Fruit fly (Drosophila melanogaster) whole organism, embryonic: ENCODE measurements around the gene CG5377.

Experiments
- Atf3 ChIP-seq: fragments of 200-800 bp; sonication (Bioruptor generic); optimal IDR thresholded peaks from 3 replicates; lab custom pipeline; 2016; ENCODE audit warnings: missing biosample characterization, missing genetic modification characterization
- Blimp-1 ChIP-seq: fragments of 200-800 bp; sonication (Bioruptor generic); optimal IDR thresholded peaks from 3 replicates; lab custom pipeline; 2018; ENCODE audit warnings: missing biosample characterization, missing genetic modification characterization, mild to moderate bottlenecking, moderate library complexity, missing genetic modification reagents
- CG10209 ChIP-seq: fragments of 200-800 bp; sonication (Bioruptor generic); optimal IDR thresholded peaks from 3 replicates; lab custom pipeline; 2017; ENCODE audit warnings: missing biosample characterization, mild to moderate bottlenecking, missing genetic modification characterization, missing genetic modification reagents
- CG13123 ChIP-seq: fragments of 200-800 bp; sonication (Bioruptor generic); optimal IDR thresholded peaks from 2 replicates; lab custom pipeline; 2016; ENCODE audit warnings: missing biosample characterization, missing genetic modification characterization
- CG13287 ChIP-seq: fragments of 200-800 bp; sonication (Bioruptor generic); IDR thresholded peaks from 2 replicates; pipeline ENCODE4 v1.3.6; 2022; ENCODE audit warnings: missing biosample characterization, missing genetic modification characterization; ENCODE audit not compliant: partially characterized antibody
- CG1603 ChIP-seq: fragments of 200-800 bp; sonication (Bioruptor generic); optimal IDR thresholded peaks from 2 replicates; lab custom pipeline; 2019; ENCODE audit warnings: missing biosample characterization, mild to moderate bottlenecking, missing genetic modification characterization, moderate library complexity
- CG16863 ChIP-seq: fragments of 200-800 bp; sonication (Bioruptor generic); optimal IDR thresholded peaks from 3 replicates; lab custom pipeline; 2016; ENCODE audit warnings: missing biosample characterization, missing genetic modification characterization
- CG17359 ChIP-seq: fragments of 200-800 bp; sonication (Bioruptor generic); optimal IDR thresholded peaks from 3 replicates; lab custom pipeline; 2018; ENCODE audit warnings: missing biosample characterization, mild to moderate bottlenecking, missing genetic modification characterization, moderate library complexity
- CG2116 ChIP-seq: fragments of 200-800 bp; sonication (Bioruptor generic); optimal IDR thresholded peaks from 3 replicates; lab custom pipeline; 2018; ENCODE audit warnings: missing biosample characterization, mild to moderate bottlenecking, missing genetic modification characterization
- CG2202 ChIP-seq: fragments of 200-800 bp; sonication (Bioruptor generic); optimal IDR thresholded peaks from 2 replicates; lab custom pipeline; 2018; ENCODE audit warnings: missing biosample characterization, mild to moderate bottlenecking, missing genetic modification characterization
- CG2712 ChIP-seq: fragments of 200-800 bp; optimal IDR thresholded peaks from 3 replicates; lab custom pipeline; 2019; ENCODE audit warnings: missing biosample characterization, mild to moderate bottlenecking, missing genetic modification characterization, moderate library complexity
- CG2875 ChIP-seq: fragments of 200-800 bp; sonication (Bioruptor generic); optimal IDR thresholded peaks from 2 replicates; lab custom pipeline; 2017; ENCODE audit warnings: missing biosample characterization, mild to moderate bottlenecking, missing genetic modification characterization, missing genetic modification reagents
- CG32532 ChIP-seq: fragments of 200-800 bp; sonication (Bioruptor generic); IDR thresholded peaks from 2 replicates; pipeline ENCODE4 v1.3.6; 2022; ENCODE audit warnings: missing biosample characterization, missing genetic modification characterization
- CG7372 ChIP-seq: fragments of 200-800 bp; sonication (Bioruptor generic); IDR thresholded peaks from 2 replicates; pipeline ENCODE4 v1.3.6; 2022; ENCODE audit warnings: missing biosample characterization, missing genetic modification characterization
- CG7963 ChIP-seq: fragments of 200-800 bp; sonication (Bioruptor generic); IDR thresholded peaks from 3 replicates; pipeline ENCODE4 v1.3.6; 2022; ENCODE audit warnings: missing biosample characterization, missing genetic modification characterization; ENCODE audit not compliant: partially characterized antibody
- CG8388 ChIP-seq: fragments of 200-800 bp; sonication (Bioruptor generic); optimal IDR thresholded peaks from 2 replicates; lab custom pipeline; 2019; ENCODE audit warnings: missing biosample characterization, mild to moderate bottlenecking, missing genetic modification characterization, moderate library complexity
- CG8765 ChIP-seq: fragments of 200-800 bp; sonication (Bioruptor generic); IDR thresholded peaks from 2 replicates; pipeline ENCODE4 v1.3.6; 2022; ENCODE audit warnings: missing biosample characterization, missing genetic modification characterization
- CG9797 ChIP-seq: fragments of 200-800 bp; sonication (Bioruptor generic); optimal IDR thresholded peaks from 3 replicates; lab custom pipeline; 2018; ENCODE audit warnings: missing biosample characterization, mild to moderate bottlenecking, missing genetic modification characterization
- E2f2 ChIP-seq: fragments of 200-800 bp; sonication (Bioruptor generic); IDR thresholded peaks from 2 replicates; pipeline ENCODE4 v1.3.6; 2022; ENCODE audit warnings: missing biosample characterization, missing genetic modification characterization
- ERR ChIP-seq: fragments of 200-800 bp; sonication (Bioruptor generic); optimal IDR thresholded peaks from 2 replicates; lab custom pipeline; 2016; ENCODE audit warnings: missing biosample characterization, missing genetic modification characterization
- Elba2 ChIP-seq: fragments of 200-800 bp; sonication (Bioruptor generic); optimal IDR thresholded peaks from 3 replicates; lab custom pipeline; 2016; ENCODE audit warnings: missing biosample characterization, missing genetic modification characterization
- HLHmδ ChIP-seq: fragments of 200-800 bp; sonication (Bioruptor generic); optimal IDR thresholded peaks from 2 replicates; lab custom pipeline; 2018; ENCODE audit warnings: missing biosample characterization, mild to moderate bottlenecking, missing genetic modification characterization, moderate library complexity
- Max ChIP-seq: fragments of 200-800 bp; sonication (Bioruptor generic); optimal IDR thresholded peaks from 2 replicates; lab custom pipeline; 2016; ENCODE audit warnings: missing biosample characterization, mild to moderate bottlenecking, missing genetic modification characterization
- Sox102F ChIP-seq: fragments of 200-800 bp; sonication (Bioruptor generic); optimal IDR thresholded peaks from 2 replicates; lab custom pipeline; 2018; ENCODE audit warnings: missing biosample characterization, mild to moderate bottlenecking, missing genetic modification characterization, moderate library complexity
- Ssrp ChIP-seq: fragments of 200-800 bp; sonication (Bioruptor generic); optimal IDR thresholded peaks from 2 replicates; lab custom pipeline; 2018; ENCODE audit warnings: missing biosample characterization, mild to moderate bottlenecking, missing genetic modification characterization, moderate library complexity
- az2 ChIP-seq: fragments of 200-800 bp; sonication (Bioruptor generic); optimal IDR thresholded peaks from 3 replicates; lab custom pipeline; 2016; ENCODE audit warnings: missing biosample characterization, missing genetic modification characterization
- bigmax ChIP-seq: fragments of 200-800 bp; sonication (Bioruptor generic); optimal IDR thresholded peaks from 2 replicates; lab custom pipeline; 2018; ENCODE audit warnings: missing biosample characterization, mild to moderate bottlenecking, missing genetic modification characterization
- bsh ChIP-seq, 2 experiments: fragments of 200-800 bp; sonication (Bioruptor generic); optimal IDR thresholded peaks; 2 replicates each; lab custom pipeline; 2017 to 2018; ENCODE audit warnings: mild to moderate bottlenecking in 2 of 2, missing biosample characterization in 2 of 2, missing genetic modification characterization in 2 of 2, moderate library complexity in 1 of 2
- ci ChIP-seq: fragments of 200-800 bp; sonication (Bioruptor generic); IDR thresholded peaks from 3 replicates; pipeline ENCODE4 v1.3.6; 2022; ENCODE audit warnings: missing biosample characterization, missing genetic modification characterization
- danr ChIP-seq: fragments of 200-800 bp; sonication (Bioruptor generic); IDR thresholded peaks from 2 replicates; pipeline ENCODE4 v1.3.6; 2022; ENCODE audit warnings: missing biosample characterization, missing genetic modification characterization
- disco-r ChIP-seq: fragments of 200-800 bp; sonication (Bioruptor generic); optimal IDR thresholded peaks from 2 replicates; lab custom pipeline; 2016; ENCODE audit warnings: missing biosample characterization, missing genetic modification characterization
- eve ChIP-seq, 2 experiments: fragments of >200 bp; optimal IDR thresholded peaks; 2 replicates each; lab custom pipeline; 2017; ENCODE audit warnings: missing biosample characterization in 2 of 2, missing genetic modification characterization in 2 of 2
- grau ChIP-seq: fragments of 200-800 bp; optimal IDR thresholded peaks from 3 replicates; lab custom pipeline; 2019; ENCODE audit warnings: missing biosample characterization, mild to moderate bottlenecking, missing genetic modification characterization, moderate library complexity
- hb ChIP-seq: fragments of 200-800 bp; sonication (Bioruptor generic); IDR thresholded peaks from 3 replicates; pipeline ENCODE4 v1.3.6; 2022; ENCODE audit warnings: missing biosample characterization, missing genetic modification characterization; ENCODE audit not compliant: partially characterized antibody
- jing ChIP-seq: fragments of 200-800 bp; sonication (Bioruptor generic); optimal IDR thresholded peaks from 2 replicates; lab custom pipeline; 2018; ENCODE audit warnings: missing biosample characterization, mild to moderate bottlenecking, missing genetic modification characterization
- kay ChIP-seq: fragments of 200-800 bp; sonication (Bioruptor generic); optimal IDR thresholded peaks from 2 replicates; lab custom pipeline; 2016; ENCODE audit warnings: missing biosample characterization, missing genetic modification characterization
- lab ChIP-seq: fragments of 200-800 bp; sonication (Bioruptor generic); optimal IDR thresholded peaks from 3 replicates; lab custom pipeline; 2017; ENCODE audit warnings: missing biosample characterization, missing genetic modification characterization, mild to moderate bottlenecking, moderate library complexity, missing genetic modification reagents
- lilli ChIP-seq: fragments of 200-800 bp; sonication (Bioruptor generic); optimal IDR thresholded peaks from 3 replicates; lab custom pipeline; 2016; ENCODE audit warnings: missing biosample characterization, missing genetic modification characterization
- lola ChIP-seq, 3 experiments: fragments of >200 bp in 2 of 3; fragments of 200-800 bp in 1 of 3; sonication (Bioruptor generic) in 1 of 3; optimal IDR thresholded peaks; 2 replicates each; lab custom pipeline; 2017 to 2019; ENCODE audit warnings: missing biosample characterization in 3 of 3, missing genetic modification characterization in 3 of 3, mild to moderate bottlenecking in 1 of 3, moderate library complexity in 1 of 3
- mam ChIP-seq: fragments of 200-800 bp; sonication (Bioruptor generic); optimal IDR thresholded peaks from 3 replicates; lab custom pipeline; 2016; ENCODE audit warnings: missing biosample characterization, missing genetic modification characterization
- nom ChIP-seq: fragments of 200-800 bp; sonication (Bioruptor generic); optimal IDR thresholded peaks from 2 replicates; lab custom pipeline; 2017; ENCODE audit warnings: missing biosample characterization, missing genetic modification characterization, mild to moderate bottlenecking, moderate library complexity, missing genetic modification reagents
- oc ChIP-seq: fragments of 200-800 bp; sonication (Bioruptor generic); optimal IDR thresholded peaks from 2 replicates; lab custom pipeline; 2018; ENCODE audit warnings: missing biosample characterization, mild to moderate bottlenecking, missing genetic modification characterization, moderate library complexity
- prd ChIP-seq, 3 experiments: fragments of >200 bp in 2 of 3; fragments of 200-800 bp in 1 of 3; sonication (Bioruptor generic) in 1 of 3; optimal IDR thresholded peaks in 2 of 3; IDR thresholded peaks in 1 of 3; 2 replicates in 2 of 3; 3 replicates in 1 of 3; pipeline versions ENCODE4 v1.3.6 to Lab custom; 2017 to 2022; ENCODE audit warnings: missing biosample characterization in 1 of 3, missing genetic modification characterization in 1 of 3
- sim ChIP-seq: fragments of 200-800 bp; sonication (Bioruptor generic); IDR thresholded peaks from 2 replicates; pipeline ENCODE4 v1.3.6; 2022; ENCODE audit warnings: missing biosample characterization, missing genetic modification characterization
- ssp ChIP-seq: fragments of 200-800 bp; sonication (Bioruptor generic); IDR thresholded peaks from 2 replicates; pipeline ENCODE4 v1.3.6; 2022; ENCODE audit warnings: missing biosample characterization, missing genetic modification characterization
- tio ChIP-seq: fragments of 200-800 bp; sonication (Bioruptor generic); optimal IDR thresholded peaks from 2 replicates; lab custom pipeline; 2017; ENCODE audit warnings: missing biosample characterization, missing genetic modification characterization, inconsistent platforms
- unpg ChIP-seq: fragments of 200-800 bp; sonication (Bioruptor generic); optimal IDR thresholded peaks from 3 replicates; lab custom pipeline; 2018; ENCODE audit warnings: missing biosample characterization, mild to moderate bottlenecking, missing genetic modification characterization, moderate library complexity
- usp ChIP-seq: fragments of >200 bp; optimal IDR thresholded peaks from 2 replicates; lab custom pipeline; 2017; ENCODE audit warnings: missing biosample characterization, missing genetic modification characterization
- vfl ChIP-seq: fragments of 200-800 bp; sonication (Bioruptor generic); optimal IDR thresholded peaks from 2 replicates; lab custom pipeline; 2016; ENCODE audit warnings: missing biosample characterization, missing genetic modification characterization
- yki ChIP-seq: fragments of >200 bp; optimal IDR thresholded peaks from 3 replicates; lab custom pipeline; 2018
- zf30C ChIP-seq: fragments of 200-800 bp; sonication (Bioruptor generic); optimal IDR thresholded peaks from 3 replicates; lab custom pipeline; 2018; ENCODE audit warnings: missing biosample characterization, mild to moderate bottlenecking, missing genetic modification characterization

The CG5377 gene

DNA sequence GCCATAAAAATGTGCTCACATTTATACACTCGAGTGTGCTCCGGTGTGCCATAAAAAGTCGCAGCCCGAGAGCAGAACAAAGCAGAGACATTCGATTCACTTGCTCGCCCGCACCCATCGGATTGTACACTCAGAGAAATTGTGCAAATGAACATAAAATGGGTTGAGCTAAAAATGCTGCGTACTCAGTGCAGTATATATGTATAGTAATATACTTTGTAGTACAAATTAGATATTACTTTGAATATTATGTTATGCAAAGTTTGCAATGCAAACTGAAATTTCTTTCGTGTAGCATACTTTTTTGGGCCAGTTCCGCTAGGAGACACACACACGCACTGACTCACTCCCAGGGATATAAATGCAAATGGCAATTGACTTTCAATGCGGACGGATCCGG is 35.7 kb upstream of the CG5377 start (continued):
- TF ChIP-seq ERR (GFP tag; lab: Kevin White, UChicago) (no peak), bsh (GFP tag; optimal IDR thresholded peaks at IDR 0.05; lab: Kevin White, UChicago) (no peak), Ssrp (no peak), lola (GFP tag; optimal IDR thresholded peaks at IDR 0.05; lab: Kevin White, UChicago) (no peak), CG2116 (GFP tag; lab: Kevin White, UChicago) (no peak), sim (GFP tag; lab: Robert Waterston, UW) (no peak), E2f2 (GFP tag; lab: Robert Waterston, UW) (no peak), hb (no peak), prd (optimal IDR thresholded peaks at IDR 0.05; lab: Kevin White, UChicago) (no peak), prd (GFP tag; IDR thresholded peaks at IDR 0.05; lab: Robert Waterston, UW) (peak; percentile 40; the same call in 1 of the 3 replicates), oc (no peak), usp (no peak), CG1603 (tag; lab: Kevin White, UChicago) (no peak), lilli (GFP tag; lab: Kevin White, UChicago) (peak; percentile 22), unpg (no peak), CG8388 (GFP tag; lab: Kevin White, UChicago) (no peak), CG32532 (GFP tag; lab: Robert Waterston, UW) (0 out of 2 replicates have a peak, but pooled peaks have one; percentile 38), Blimp-1 (GFP tag; lab: Kevin White, UChicago) (no peak), CG2875 (no peak), CG8765 (GFP tag; lab: Robert Waterston, UW) (no peak), Atf3 (GFP tag; lab: Kevin White, UChicago) (no peak), jing (GFP tag; lab: Kevin White, UChicago) (no peak), ssp (GFP tag; lab: Robert Waterston, UW) (no peak), az2 (no peak), yki (no peak), CG9797 (GFP tag; lab: Kevin White, UChicago) (no peak), CG17359 (tag; lab: Kevin White, UChicago) (peak; percentile 7), danr (no peak), CG2712 (no peak), mam (no peak), CG13287 (no peak), Elba2 (no peak), Max (GFP tag; lab: Kevin White, UChicago) (no peak), vfl (GFP tag; lab: Kevin White, UChicago) (no peak), HLHmδ (no peak), grau (tag; lab: Kevin White, UChicago) (peak; percentile 37), CG2202 (tag; lab: Kevin White, UChicago) (no peak), zf30C (GFP tag; lab: Kevin White, UChicago) (no peak), lab (GFP tag; lab: Kevin White, UChicago) (peak; percentile 72), kay (GFP tag; lab: Kevin White, UChicago) (no peak), Sox102F (GFP tag; lab: Kevin White, UChicago) (no peak), tio (no peak), ci (no peak), CG7963 (no peak), disco-r (no peak), CG16863 (GFP tag; lab: Kevin White, UChicago) (no peak), CG13123 (GFP tag; lab: Kevin White, UChicago) (no peak), CG7372 (no peak), nom (no peak), CG10209 (GFP tag; lab: Kevin White, UChicago) (no peak), eve (GFP tag; optimal IDR thresholded peaks at IDR 0.05; lab: Kevin White, UChicago) (no peak), bigmax (no peak)
